Worm (Caenorhabditis elegans): ENCODE data around the gene F08G5.3.

- TF ChIP-seq unc-86 (tag; optimal IDR thresholded peaks at IDR 0.05) (no peak), hlh-13 (GFP tag; optimal IDR thresholded peaks at IDR 0.05) (no peak), dmd-4 (tag; optimal IDR thresholded peaks at IDR 0.05; ENCODE audit: borderline replicate concordance) (no peak), T23F11.4 (GFP tag; optimal IDR thresholded peaks at IDR 0.05) (no peak), fax-1 (tag; optimal IDR thresholded peaks at IDR 0.05) (no peak), nfya-1 (tag; optimal IDR thresholded peaks at IDR 0.05) (no peak), npax-4 (tag; optimal IDR thresholded peaks at IDR 0.05) (no peak), dve-1 (tag; optimal IDR thresholded peaks at IDR 0.05) (no peak), unc-42 (tag; optimal IDR thresholded peaks at IDR 0.05) (no peak), F13H6.1 (tag; optimal IDR thresholded peaks at IDR 0.05) (no peak), elt-2 (tag; optimal IDR thresholded peaks at IDR 0.05) (no peak), pag-3 (tag; optimal IDR thresholded peaks at IDR 0.05; ENCODE audit: borderline replicate concordance) (no peak)
These were observed 7.2 kb downstream of the F08G5.3 start, which contains the start of gene acl-13 for ce11 chrIV:12410167-12410566.
